Worm (Caenorhabditis elegans) whole organism, L4/young adult: ENCODE measurements around the gene srx-102.

Source experiments
- W03F9.2 ChIP-seq: fragments of 150-350 bp; optimal IDR thresholded peaks from 2 replicates; lab custom pipeline; 2014; ENCODE audit warnings: missing biosample characterization, missing genetic modification characterization
- him-1 ChIP-seq: sonication (generic microtip); optimal IDR thresholded peaks from 2 replicates; lab custom pipeline; 2016; ENCODE audit warnings: missing genotype, missing genetic modification reagents, missing genetic modification characterization, missing compliant biosample characterization

DNA sequence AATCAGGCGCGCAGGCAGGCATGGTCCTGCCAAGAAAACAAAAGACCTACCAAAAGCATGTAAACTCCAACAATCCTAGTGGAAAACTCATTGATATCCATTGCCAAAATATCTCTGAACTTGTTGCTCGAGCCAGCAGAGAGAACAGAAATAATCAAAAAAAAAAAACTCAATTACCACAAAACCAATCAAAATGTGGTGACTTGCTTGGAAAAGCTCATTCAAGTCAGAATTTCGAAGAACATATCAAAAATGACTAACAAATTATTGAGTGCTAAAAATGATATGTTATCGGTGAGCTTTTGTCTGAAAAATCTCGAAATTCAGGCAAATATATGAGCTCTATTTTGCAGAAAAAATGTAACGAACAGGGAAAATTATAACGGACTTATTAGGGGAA is 6.7 kb upstream of the srx-102 start, which contains the start of gene srx-105:
- no peak for TF ChIP-seq W03F9.2 (tag; lab: Kevin White, UChicago)
- TF ChIP-seq him-1 (tag; lab: Kevin White, UChicago) = no peak
